Fruit fly (Drosophila melanogaster) Kc167 (cell line): ENCODE measurements around the gene Grd.

Experiments
- h ChIP-seq: fragments of >200 bp; optimal IDR thresholded peaks from 3 replicates; lab custom pipeline; 2018; ENCODE audit warnings: missing external identifiers
- psq ChIP-seq: fragments of >200 bp; optimal IDR thresholded peaks from 2 replicates; lab custom pipeline; 2017; ENCODE audit warnings: missing external identifiers
- ttk ChIP-seq: sonication (Bioruptor generic); optimal IDR thresholded peaks from 2 replicates; lab custom pipeline; 2017; ENCODE audit warnings: missing external identifiers

DNA sequence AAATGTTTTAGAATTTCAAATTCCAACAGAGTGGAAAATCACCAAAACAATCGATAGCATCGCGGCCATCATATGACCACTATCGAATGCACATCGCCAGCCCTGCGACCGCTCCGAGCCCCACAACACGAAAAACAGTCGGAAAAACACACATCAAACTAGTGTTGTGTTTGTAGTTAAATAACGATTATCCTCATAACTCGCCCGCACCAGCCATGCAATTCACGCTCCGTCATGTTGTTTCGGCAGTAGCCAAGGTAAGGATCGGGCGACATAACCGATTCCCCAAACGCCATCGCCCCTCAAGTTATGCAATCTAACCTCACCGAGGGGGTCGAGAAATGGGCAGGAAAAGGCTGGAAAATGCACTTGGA, 23.8 kb downstream of the Grd start:
- TF ChIP-seq ttk (lab: Kevin White, UChicago) (no peak), h (lab: Kevin White, UChicago) (no peak), psq (lab: Kevin White, UChicago) (no peak)
